Worm (Caenorhabditis elegans) whole organism, young adult: ENCODE data around the gene C06A12.3.

ENCODE experiments used
- T07F8.4 ChIP-seq: sonication (generic microtip); optimal IDR thresholded peaks from 2 replicates; lab custom pipeline; 2016; ENCODE audit warnings: mild to moderate bottlenecking, missing genetic modification characterization, moderate library complexity, missing compliant biosample characterization
- ama-1 ChIP-seq, 3 experiments: fragments of 150-350 bp in 1 of 3; sonication (generic microtip) in 2 of 3; optimal IDR thresholded peaks; 2 replicates each; lab custom pipeline; 2014 to 2018; ENCODE audit warnings: missing biosample characterization in 2 of 3, missing genetic modification characterization in 2 of 3, missing genetic modification reagents in 2 of 3
- dpl-1 ChIP-seq: fragments of 150-350 bp; optimal IDR thresholded peaks from 2 replicates; lab custom pipeline; 2014; ENCODE audit warnings: missing biosample characterization, missing genetic modification reagents, missing genetic modification characterization
- efl-1 ChIP-seq: fragments of 150-350 bp; optimal IDR thresholded peaks from 2 replicates; lab custom pipeline; 2014; ENCODE audit warnings: missing biosample characterization, missing genetic modification reagents, missing genetic modification characterization
- ekl-4 ChIP-seq: fragments of 200-800 bp; sonication (Bioruptor generic); IDR thresholded peaks from 2 replicates; pipeline ENCODE4 v1.3.6; 2022; ENCODE audit warnings: missing genetic modification reagents, missing genetic modification characterization, missing compliant biosample characterization
- him-1 ChIP-seq: sonication (generic microtip); optimal IDR thresholded peaks from 2 replicates; lab custom pipeline; 2016; ENCODE audit warnings: missing genotype, missing genetic modification reagents, missing genetic modification characterization, missing compliant biosample characterization
- hlh-12 ChIP-seq: sonication (generic microtip); optimal IDR thresholded peaks from 2 replicates; lab custom pipeline; 2016; ENCODE audit warnings: missing genetic modification characterization, missing compliant biosample characterization
- lin-40 ChIP-seq: sonication (generic microtip); optimal IDR thresholded peaks from 2 replicates; lab custom pipeline; 2016; ENCODE audit warnings: missing genetic modification characterization, mild to moderate bottlenecking, missing compliant biosample characterization, missing genotype, missing genetic modification reagents
- mxl-1 ChIP-seq: sonication (generic microtip); optimal IDR thresholded peaks from 2 replicates; lab custom pipeline; 2016; ENCODE audit warnings: missing genetic modification characterization, missing compliant biosample characterization
- nhr-120 ChIP-seq: fragments of 200-800 bp; sonication (Bioruptor generic); IDR thresholded peaks from 2 replicates; pipeline ENCODE4 v1.3.6; 2022; ENCODE audit warnings: missing genetic modification characterization, missing compliant biosample characterization
- rpc-1 ChIP-seq, 2 experiments: fragments of 150-350 bp in 1 of 2; sonication (generic microtip) in 1 of 2; optimal IDR thresholded peaks; 2 replicates each; lab custom pipeline; 2014 to 2018; ENCODE audit warnings: missing biosample characterization in 1 of 2, missing genetic modification characterization in 1 of 2, missing genetic modification reagents in 1 of 2, missing genotype in 1 of 2
- xnd-1 ChIP-seq: sonication (generic microtip); optimal IDR thresholded peaks from 2 replicates; lab custom pipeline; 2016; ENCODE audit warnings: missing genotype, missing genetic modification reagents, missing genetic modification characterization, missing compliant biosample characterization
- ztf-26 ChIP-seq: sonication (generic microtip); optimal IDR thresholded peaks from 2 replicates; lab custom pipeline; 2017; ENCODE audit warnings: missing genetic modification characterization, missing compliant biosample characterization
- ztf-3 ChIP-seq: fragments of 200-800 bp; sonication (Bioruptor generic); optimal IDR thresholded peaks from 2 replicates; lab custom pipeline; 2018; ENCODE audit warnings: mild to moderate bottlenecking, missing genetic modification characterization, missing compliant biosample characterization

DNA sequence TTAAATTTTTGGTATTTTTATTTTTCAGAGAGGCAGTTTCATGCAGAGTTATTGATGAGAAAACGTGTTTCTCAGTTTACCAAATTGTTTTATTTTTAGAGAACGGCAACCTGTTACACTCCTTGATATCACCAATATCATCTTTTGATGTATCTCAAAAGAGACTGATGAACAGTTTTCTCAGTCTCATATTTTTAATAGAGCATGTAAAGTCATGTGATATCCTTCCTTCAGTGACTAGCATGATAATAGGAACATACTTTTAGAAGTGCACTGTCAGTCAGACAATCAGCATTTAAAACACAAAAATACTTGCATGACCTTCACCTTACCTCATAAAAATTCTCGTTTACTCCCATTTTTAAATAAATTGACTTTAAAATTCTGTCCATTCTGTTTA lies 15.0 kb downstream of the C06A12.3 start, which contains the start of gene F11E6.11:
- TF ChIP-seq him-1 (tag; lab: Kevin White, UChicago) = no peak
- no peak for TF ChIP-seq ztf-3
- no peak for TF ChIP-seq efl-1 (GFP tag; lab: Kevin White, UChicago)
- no peak for TF ChIP-seq rpc-1 (optimal IDR thresholded peaks at IDR 0.05; lab: Kevin White, UChicago)
- no peak for TF ChIP-seq rpc-1 (tag; optimal IDR thresholded peaks at IDR 0.05; lab: Kevin White, UChicago)
- no peak for TF ChIP-seq nhr-120 (GFP tag; lab: Robert Waterston, UW)
- no peak for TF ChIP-seq T07F8.4 (tag; lab: Kevin White, UChicago)
- TF ChIP-seq lin-40 (tag; lab: Kevin White, UChicago) = no peak
- TF ChIP-seq mxl-1 (tag; lab: Kevin White, UChicago) = no peak
- TF ChIP-seq ekl-4 = no peak
- no peak for TF ChIP-seq xnd-1 (tag; lab: Kevin White, UChicago)
- no peak for TF ChIP-seq ama-1 (optimal IDR thresholded peaks at IDR 0.05; lab: Kevin White, UChicago)
- TF ChIP-seq ama-1 (GFP tag; optimal IDR thresholded peaks at IDR 0.05; lab: Kevin White, UChicago) = no peak
- no peak for TF ChIP-seq ztf-26 (tag; lab: Kevin White, UChicago)
- no peak for TF ChIP-seq hlh-12 (tag; lab: Kevin White, UChicago)
- TF ChIP-seq dpl-1 = no peak
